Fruit fly (Drosophila melanogaster): Measurements from ENCODE around the gene CG9759.

DNA sequence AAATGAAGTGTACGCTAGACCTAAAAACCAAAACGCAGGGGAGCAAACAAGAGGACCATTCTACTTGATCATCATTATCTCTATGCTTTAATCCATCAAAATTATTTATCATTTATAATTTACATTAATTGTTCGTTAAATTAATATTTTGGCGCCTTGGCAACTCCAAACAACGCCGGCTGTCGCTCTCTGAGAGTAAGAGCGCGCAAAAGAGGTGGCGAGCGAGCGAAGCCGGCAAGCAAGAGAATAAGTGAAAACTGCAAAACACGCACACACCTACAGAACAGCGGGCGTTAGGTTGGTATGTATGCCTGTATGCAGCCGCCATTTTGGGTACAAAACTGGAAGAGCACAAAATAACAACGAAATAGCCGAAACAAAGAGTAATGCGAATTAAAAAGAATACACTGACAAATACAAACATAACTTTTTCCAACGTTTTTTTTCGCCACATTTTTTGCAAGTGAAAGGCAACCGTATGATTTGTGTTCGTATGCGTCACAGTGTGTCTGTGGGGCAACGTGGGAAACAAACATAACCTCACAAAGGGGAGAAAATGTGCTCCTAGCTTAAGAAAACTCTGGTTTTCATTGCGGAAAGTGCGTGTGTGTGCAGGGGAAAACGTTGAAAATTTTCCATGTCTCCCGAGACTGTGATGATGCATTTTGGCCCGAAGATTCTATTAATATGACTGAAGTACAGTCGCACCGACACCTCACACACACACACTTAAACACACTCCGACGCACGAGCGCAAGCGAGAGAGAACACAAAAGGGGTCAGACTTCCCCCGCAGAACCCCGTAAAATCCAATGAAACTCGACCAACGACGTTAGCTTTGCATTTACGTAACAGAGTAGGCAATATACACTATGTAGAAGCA is 36.0 kb upstream of the CG9759 start:
- TF ChIP-seq CG6854 (GFP tag; optimal IDR thresholded peaks at IDR 0.05) = no peak
- no peak for TF ChIP-seq CG6276 (GFP tag; optimal IDR thresholded peaks at IDR 0.05)
- TF ChIP-seq Blimp-1 (GFP tag; optimal IDR thresholded peaks at IDR 0.05) = peak; percentile 78
- peak; percentile 63 for TF ChIP-seq Sox14 (GFP tag; optimal IDR thresholded peaks at IDR 0.05)
- no peak for TF ChIP-seq Hr38 (GFP tag; optimal IDR thresholded peaks at IDR 0.05)
- TF ChIP-seq Hr4 (GFP tag; optimal IDR thresholded peaks at IDR 0.05) = peak; percentile 56
- TF ChIP-seq Ets96B (tag; optimal IDR thresholded peaks at IDR 0.05) = peak; percentile 13
- no peak for TF ChIP-seq CG32006 (GFP tag; optimal IDR thresholded peaks at IDR 0.05)
- TF ChIP-seq net (GFP tag; optimal IDR thresholded peaks at IDR 0.05) = no peak
- TF ChIP-seq CG34406 (GFP tag; optimal IDR thresholded peaks at IDR 0.05) = no peak
- TF ChIP-seq CG6808 (GFP tag; optimal IDR thresholded peaks at IDR 0.05) = no peak
- TF ChIP-seq CG10669 (GFP tag; optimal IDR thresholded peaks at IDR 0.05) = no peak
- TF ChIP-seq Gug (GFP tag; IDR thresholded peaks at IDR 0.05) = no peak
